Worm (Caenorhabditis elegans): ENCODE data around the gene tsp-16.

ce11 chrX:6996448-6996847 lies at the start of gene tsp-16, which contains the start of gene F01E11.20:
- no peak for TF ChIP-seq ama-1 (optimal IDR thresholded peaks at IDR 0.05)
- no peak for TF ChIP-seq pes-1 (GFP tag; IDR thresholded peaks at IDR 0.05)
- TF ChIP-seq scrt-1 (GFP tag; IDR thresholded peaks at IDR 0.05) = no peak
- TF ChIP-seq sea-1 (GFP tag; conservative IDR thresholded peaks at IDR 0.05) = no peak
- TF ChIP-seq hnd-1 (tag; optimal IDR thresholded peaks at IDR 0.05) = no peak
- TF ChIP-seq B0310.2 (tag; optimal IDR thresholded peaks at IDR 0.05) = no peak
- TF ChIP-seq flt-1 (GFP tag; IDR thresholded peaks at IDR 0.05) = no peak
- TF ChIP-seq ets-7 (tag; optimal IDR thresholded peaks at IDR 0.05) = no peak
- TF ChIP-seq tbx-11 (GFP tag; IDR thresholded peaks at IDR 0.05) = no peak
- TF ChIP-seq tra-4 (tag; optimal IDR thresholded peaks at IDR 0.05) = no peak
- no peak for TF ChIP-seq hmg-4 (GFP tag; optimal IDR thresholded peaks at IDR 0.05)
- no peak for TF ChIP-seq aly-1 (tag; optimal IDR thresholded peaks at IDR 0.05)
- TF ChIP-seq tbx-37 (GFP tag; conservative IDR thresholded peaks at IDR 0.05) = no peak
